Worm (Caenorhabditis elegans) whole organism, L4 larva: ENCODE results near the gene nspg-8.

Source experiments
- T20F7.1 ChIP-seq: fragments of 200-800 bp; sonication (Bioruptor generic); optimal IDR thresholded peaks from 2 replicates; lab custom pipeline; 2018; ENCODE audit warnings: mild to moderate bottlenecking, missing genetic modification characterization, missing compliant biosample characterization
- Y48G9A.11 ChIP-seq: fragments of 200-800 bp; sonication (Bioruptor generic); IDR thresholded peaks from 2 replicates; pipeline ENCODE4 v1.3.6; 2022; ENCODE audit warnings: missing genetic modification reagents, missing genetic modification characterization, missing compliant biosample characterization
- aha-1 ChIP-seq: fragments of 150-350 bp; peaks from one replicate; lab custom pipeline; 2014; ENCODE audit warnings: missing biosample characterization, missing genetic modification characterization
- aly-2 ChIP-seq: sonication (generic microtip); optimal IDR thresholded peaks from 2 replicates; lab custom pipeline; 2018; ENCODE audit warnings: missing biosample characterization, missing genetic modification characterization
- attf-4 ChIP-seq: sonication (generic microtip); optimal IDR thresholded peaks from 3 replicates; lab custom pipeline; 2017; ENCODE audit warnings: missing biosample characterization, missing genetic modification characterization
- ceh-20 ChIP-seq: fragments of 200-800 bp; sonication (Bioruptor generic); IDR thresholded peaks from 2 replicates; pipeline ENCODE4 v1.3.6; 2022; ENCODE audit warnings: missing genetic modification reagents, missing genetic modification characterization, missing compliant biosample characterization
- dpl-1 ChIP-seq: fragments of 150-350 bp; optimal IDR thresholded peaks from 2 replicates; lab custom pipeline; 2014; ENCODE audit warnings: missing biosample characterization, missing genetic modification reagents, missing genetic modification characterization
- egl-27 ChIP-seq: sonication (generic microtip); optimal IDR thresholded peaks from 3 replicates; lab custom pipeline; 2017; ENCODE audit warnings: missing biosample characterization, missing genetic modification reagents, missing genetic modification characterization
- egl-43 ChIP-seq: fragments of 200-800 bp; sonication (Bioruptor generic); IDR thresholded peaks from 2 replicates; pipeline ENCODE4 v1.3.6; 2022; ENCODE audit warnings: missing genetic modification reagents, missing genetic modification characterization, missing compliant biosample characterization
- lin-13 ChIP-seq: fragments of 150-350 bp; optimal IDR thresholded peaks from 2 replicates; lab custom pipeline; 2014; ENCODE audit warnings: missing biosample characterization, missing genetic modification reagents, missing genetic modification characterization
- lin-38 ChIP-seq: fragments of 200-800 bp; sonication (Bioruptor generic); IDR thresholded peaks from 2 replicates; pipeline ENCODE4 v1.3.6; 2022; ENCODE audit warnings: missing genetic modification reagents, missing genetic modification characterization, missing compliant biosample characterization
- lsy-2 ChIP-seq, 2 experiments: fragments of 150-350 bp in 1 of 2; sonication (generic microtip) in 1 of 2; optimal IDR thresholded peaks; 2 replicates each; lab custom pipeline; 2014 to 2017; ENCODE audit warnings: missing biosample characterization in 2 of 2, missing genetic modification characterization in 2 of 2
- nhr-102 ChIP-seq: sonication (generic microtip); optimal IDR thresholded peaks from 2 replicates; lab custom pipeline; 2016; ENCODE audit warnings: mild to moderate bottlenecking, missing genetic modification characterization, moderate library complexity, missing compliant biosample characterization
- pha-4 ChIP-seq, 2 experiments: fragments of 150-350 bp in 1 of 2; fragments of 200-800 bp in 1 of 2; sonication (Bioruptor generic) in 1 of 2; IDR thresholded peaks in 1 of 2; optimal IDR thresholded peaks in 1 of 2; 2 replicates each; pipeline versions ENCODE4 v1.3.6 to Lab custom; 2014 to 2022; ENCODE audit warnings: missing genetic modification characterization in 2 of 2, missing genetic modification reagents in 2 of 2, missing biosample characterization in 1 of 2, missing compliant biosample characterization in 1 of 2
- set-16 ChIP-seq: fragments of 200-800 bp; sonication (Bioruptor generic); IDR thresholded peaks from 2 replicates; pipeline ENCODE4 v1.3.6; 2022; ENCODE audit warnings: missing genetic modification reagents, missing genetic modification characterization, missing compliant biosample characterization
- tra-1 ChIP-seq: fragments of 200-800 bp; sonication (Bioruptor generic); IDR thresholded peaks from 2 replicates; pipeline ENCODE4 v1.3.6; 2022; ENCODE audit warnings: missing genetic modification reagents, missing genetic modification characterization, missing compliant biosample characterization
- zag-1 ChIP-seq: fragments of 150-350 bp; optimal IDR thresholded peaks from 2 replicates; lab custom pipeline; 2014; ENCODE audit warnings: missing biosample characterization, missing genetic modification characterization
- zip-2 ChIP-seq: fragments of 150-350 bp; optimal IDR thresholded peaks from 2 replicates; lab custom pipeline; 2014; ENCODE audit warnings: missing biosample characterization, missing genetic modification characterization
- ztf-7 ChIP-seq: fragments of 150-350 bp; optimal IDR thresholded peaks from 2 replicates; lab custom pipeline; 2014; ENCODE audit warnings: missing biosample characterization, missing genetic modification characterization

nspg-8 gene

DNA sequence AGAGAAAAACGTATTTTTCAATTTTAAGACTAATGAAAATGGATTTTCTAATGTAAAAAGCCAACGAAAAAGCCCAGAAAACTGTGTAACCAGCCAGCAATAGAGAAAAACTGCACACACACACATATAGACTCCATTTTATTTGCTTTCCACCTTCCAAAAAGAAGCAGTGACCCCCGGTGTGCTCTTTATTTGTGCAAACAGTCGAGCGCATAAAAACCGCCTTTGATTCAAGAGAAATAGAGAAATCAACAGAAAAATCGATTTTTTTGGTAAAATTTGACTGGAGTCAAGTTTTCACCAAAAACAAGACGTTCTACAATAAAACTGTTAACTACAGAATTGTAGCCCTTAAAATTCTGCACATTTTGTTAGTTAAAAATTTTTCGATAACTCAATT is 46.7 kb downstream of the nspg-8 start:
- TF ChIP-seq pha-4 (GFP tag; IDR thresholded peaks at IDR 0.05; lab: Robert Waterston, UW) (no peak), pha-4 (tag; optimal IDR thresholded peaks at IDR 0.05; lab: Kevin White, UChicago) (peak; percentile 72), set-16 (GFP tag; lab: Robert Waterston, UW) (no peak)

DNA sequence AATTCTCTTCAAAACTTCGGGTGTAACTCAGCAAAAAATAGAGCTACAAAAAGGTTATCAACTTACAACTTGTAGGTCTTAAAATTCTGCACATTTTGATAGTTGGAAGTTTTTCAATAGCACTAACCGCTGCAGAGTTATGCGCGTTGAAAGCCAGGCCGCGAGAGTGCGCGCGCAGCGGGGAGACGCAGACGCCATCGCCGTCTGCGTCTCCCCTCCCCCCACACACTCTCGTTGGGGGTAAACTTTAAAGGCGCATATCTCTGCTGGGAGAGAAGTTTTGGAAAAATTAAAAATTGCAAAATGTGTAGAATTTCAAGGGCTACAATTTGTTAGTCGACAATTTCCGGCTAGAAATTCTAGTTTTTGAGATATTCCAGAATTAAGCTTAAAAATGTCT is 47.7 kb downstream of the nspg-8 start:
- TF ChIP-seq set-16 (GFP tag; lab: Robert Waterston, UW) (peak; percentile 34; the same call in 1 of the 2 replicates), lin-38 (GFP tag; lab: Robert Waterston, UW) (0 out of 2 replicates have a peak, but pooled peaks have one; percentile 8), lsy-2 (tag; optimal IDR thresholded peaks at IDR 0.05; lab: Kevin White, UChicago) (no peak)

DNA sequence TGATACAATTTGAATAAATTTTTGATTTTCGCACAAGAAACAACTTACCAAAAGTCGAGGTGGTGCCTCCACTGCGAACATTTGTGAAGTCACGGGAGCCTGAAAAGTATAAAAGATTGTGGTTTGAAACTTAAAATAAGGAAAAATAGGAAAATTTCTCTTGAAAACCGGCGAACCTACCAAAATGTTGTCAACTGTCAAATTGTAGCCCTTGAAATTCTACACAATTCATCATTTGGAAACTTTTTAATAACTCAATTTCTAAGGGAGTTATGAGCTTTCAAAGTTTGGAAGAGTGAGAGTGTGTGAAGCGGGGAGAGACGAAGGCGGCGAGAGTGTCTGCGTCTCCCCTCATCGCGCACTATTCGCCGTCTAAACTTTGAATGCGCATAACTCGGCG is 48.3 kb downstream of the nspg-8 start, which contains the start of gene pes-4:
Gene pes-4 (minus strand): TSS at position 101 of the 400 bp plus-strand sequence.
- TF ChIP-seq zip-2 (no peak), egl-27 (tag; lab: Kevin White, UChicago) (no peak), zag-1 (tag; lab: Kevin White, UChicago) (no peak), egl-43 (GFP tag; lab: Robert Waterston, UW) (no peak), Y48G9A.11 (GFP tag; lab: Robert Waterston, UW) (no peak), nhr-102 (no peak)
- TF ChIP-seq, all 104 proteins: peak for 0

DNA sequence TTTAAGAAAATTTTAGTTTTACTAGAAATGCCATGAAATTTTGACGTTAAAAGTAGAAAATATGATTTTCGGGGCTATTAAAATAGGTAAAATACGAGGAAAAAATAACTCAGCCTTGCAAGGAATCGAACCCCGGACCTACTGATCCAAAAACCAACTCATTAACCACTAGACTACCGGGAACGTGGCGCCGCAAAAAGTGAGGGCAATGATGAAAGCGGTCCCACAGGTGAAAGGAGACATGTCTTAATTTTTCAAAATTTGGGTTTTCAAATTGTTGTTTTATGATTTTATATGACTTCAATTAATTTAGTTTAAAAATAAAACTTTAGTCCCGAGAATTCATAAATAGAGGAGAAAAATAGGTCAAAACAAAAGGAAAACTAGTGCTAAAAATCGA is 48.8 kb downstream of the nspg-8 start:
- TF ChIP-seq ceh-20 (GFP tag; lab: Robert Waterston, UW) (no peak), aly-2 (tag; lab: Kevin White, UChicago) (no peak), ztf-7 (no peak), attf-4 (tag; lab: Kevin White, UChicago) (no peak), dpl-1 (GFP tag; lab: Kevin White, UChicago) (no peak), lin-38 (GFP tag; lab: Robert Waterston, UW) (peak; percentile 23; the same call in 1 of the 2 replicates)

DNA sequence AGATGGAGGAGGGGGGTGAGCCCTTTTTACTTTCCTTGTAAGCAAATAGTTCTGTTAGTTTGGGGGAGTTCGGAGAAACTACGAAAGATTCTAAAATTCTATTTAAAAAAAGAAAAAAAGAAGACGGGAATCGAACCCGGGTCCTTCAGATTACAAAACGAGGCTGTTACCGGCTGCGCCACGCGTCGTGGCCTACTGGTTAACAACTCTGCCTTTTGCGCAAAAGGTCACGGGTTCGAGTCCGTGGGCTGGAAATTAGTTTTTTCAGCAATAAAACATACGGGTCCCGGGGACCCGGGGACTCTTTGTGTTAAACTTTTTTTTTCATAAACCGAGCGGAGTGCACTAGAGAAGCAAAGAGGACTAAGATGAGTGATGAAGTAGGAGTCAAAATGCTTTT is 49.3 kb downstream of the nspg-8 start:
- TF ChIP-seq lin-38 (GFP tag; lab: Robert Waterston, UW) (peak; percentile 51), lin-13 (GFP tag; lab: Kevin White, UChicago) (peak; percentile 74), tra-1 (0 out of 2 replicates have a peak, but pooled peaks have one; percentile 36), T20F7.1 (GFP tag; lab: Kevin White, UChicago) (no peak), ceh-20 (GFP tag; lab: Robert Waterston, UW) (peak; percentile 50; the same call in 1 of the 2 replicates), pha-4 (GFP tag; IDR thresholded peaks at IDR 0.05; lab: Robert Waterston, UW) (no peak), pha-4 (tag; optimal IDR thresholded peaks at IDR 0.05; lab: Kevin White, UChicago) (no peak), aha-1 (tag; lab: Kevin White, UChicago) (peak; percentile 69)
- TF ChIP-seq, all 104 proteins: peak for 5
